Worm (Caenorhabditis elegans): Measurements from ENCODE around the gene dpf-6.

Gene dpf-6

DNA sequence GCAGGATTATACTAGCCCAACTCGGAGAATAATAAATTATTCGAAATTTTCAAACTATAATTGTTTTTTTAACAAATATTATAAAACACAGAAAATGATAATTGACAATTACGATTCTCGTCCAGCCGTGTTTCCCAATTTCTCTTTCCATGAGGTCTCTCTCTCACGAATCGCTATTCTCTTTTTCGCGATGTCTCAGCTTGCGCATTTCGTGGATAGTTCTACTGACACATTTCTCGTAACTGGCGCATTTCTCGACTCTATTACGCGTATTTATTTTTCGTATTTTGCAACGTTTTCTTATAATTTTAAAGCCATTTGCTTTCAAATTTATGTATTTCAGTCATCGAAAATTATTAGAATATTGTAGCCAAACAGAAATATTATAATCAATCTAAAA is 5.7 kb downstream of the dpf-6 start (continued):
- TF ChIP-seq nhr-41 (GFP tag; IDR thresholded peaks at IDR 0.05) (peak; percentile 84), nhr-237 (tag; optimal IDR thresholded peaks at IDR 0.05) (peak; percentile 63), jun-1 (tag; optimal IDR thresholded peaks at IDR 0.05) (peak; percentile 92), zfp-2 (tag; optimal IDR thresholded peaks at IDR 0.05) (peak; percentile 83), lin-1 (GFP tag; IDR thresholded peaks at IDR 0.05) (peak; percentile 76; the same call in 1 of the 2 replicates), lir-3 (tag; optimal IDR thresholded peaks at IDR 0.05) (peak; percentile 85), nhr-76 (tag; optimal IDR thresholded peaks at IDR 0.05) (peak; percentile 57), ceh-28 (tag; optimal IDR thresholded peaks at IDR 0.05) (peak; percentile 52), mxl-2 (GFP tag; conservative IDR thresholded peaks at IDR 0.05) (peak; percentile 89), nhr-6 (tag; optimal IDR thresholded peaks at IDR 0.05) (peak; percentile 92), nhr-28 (tag; optimal IDR thresholded peaks at IDR 0.05) (peak; percentile 98), dve-1 (tag; optimal IDR thresholded peaks at IDR 0.05; ENCODE audit: insufficient read depth) (peak; percentile 99), unc-62 (GFP tag; optimal IDR thresholded peaks at IDR 0.05 in 1 of 2) (peak in 1 of 2 experiments; percentile 100), unc-62 (tag; optimal IDR thresholded peaks at IDR 0.05) (peak; percentile 58), lin-39 (tag; optimal IDR thresholded peaks at IDR 0.05) (peak; percentile 83), zip-2 (tag; optimal IDR thresholded peaks at IDR 0.05) (peak; percentile 88), ceh-82 (tag; optimal IDR thresholded peaks at IDR 0.05) (peak; percentile 28), skn-1 (tag; optimal IDR thresholded peaks at IDR 0.05) (no peak), T26A8.4 (GFP tag; IDR thresholded peaks at IDR 0.05) (peak; percentile 83), lim-7 (GFP tag; IDR thresholded peaks at IDR 0.05) (peak; percentile 97), fkh-10 (GFP tag; optimal IDR thresholded peaks at IDR 0.05) (peak; percentile 99), nhr-111 (GFP tag; optimal IDR thresholded peaks at IDR 0.05) (no peak), hif-1 (tag; optimal IDR thresholded peaks at IDR 0.05) (peak; percentile 65 to 98), php-3 (GFP tag; IDR thresholded peaks at IDR 0.05) (peak; percentile 66), F26F4.8 (GFP tag; conservative IDR thresholded peaks at IDR 0.05) (peak; percentile 64; the same call in 1 of the 2 replicates), snpc-1.2 (GFP tag; IDR thresholded peaks at IDR 0.05) (peak; percentile 88), gei-8 (GFP tag; optimal IDR thresholded peaks at IDR 0.05) (peak; percentile 75), nhr-25 (tag; optimal IDR thresholded peaks at IDR 0.05; ENCODE audit: borderline replicate concordance, insufficient read depth) (peak; percentile 96), ZK337.2 (GFP tag; IDR thresholded peaks at IDR 0.05) (peak; percentile 98), Y75B8A.6 (GFP tag; IDR thresholded peaks at IDR 0.05) (peak; percentile 98), mxl-3 (GFP tag; optimal IDR thresholded peaks at IDR 0.05) (peak; percentile 98), mep-1 (tag; optimal IDR thresholded peaks at IDR 0.05) (peak; percentile 99), daf-8 (GFP tag; IDR thresholded peaks at IDR 0.05) (0 out of 2 replicates have a peak, but pooled peaks have one; percentile 85), lin-13 (GFP tag; optimal IDR thresholded peaks at IDR 0.05) (peak; percentile 99), dmd-9 (GFP tag; IDR thresholded peaks at IDR 0.05) (peak; percentile 99), duxl-1 (tag; optimal IDR thresholded peaks at IDR 0.05; ENCODE audit: poor library complexity) (peak; percentile 95), daf-19 (GFP tag; conservative IDR thresholded peaks at IDR 0.05) (peak; percentile 88), lin-29 (GFP tag; IDR thresholded peaks at IDR 0.05) (peak; percentile 80; the same call in 1 of the 2 replicates), fos-1 (tag; optimal IDR thresholded peaks at IDR 0.05) (no peak), mdt-29 (GFP tag; IDR thresholded peaks at IDR 0.05) (no peak; the same call in 1 of the 2 replicates), D1046.2 (GFP tag; IDR thresholded peaks at IDR 0.05) (peak; percentile 97), lin-15B (tag; optimal IDR thresholded peaks at IDR 0.05) (peak; percentile 91), madf-5 (GFP tag; IDR thresholded peaks at IDR 0.05) (peak; percentile 96 to 98), tra-1 (GFP tag; IDR thresholded peaks at IDR 0.05) (peak; percentile 99), ama-1 (optimal IDR thresholded peaks at IDR 0.05) (peak; percentile 85), unc-39 (tag; optimal IDR thresholded peaks at IDR 0.05) (no peak), set-16 (GFP tag; IDR thresholded peaks at IDR 0.05) (no peak), hlh-30 (tag; optimal IDR thresholded peaks at IDR 0.05; ENCODE audit: insufficient read depth) (peak; percentile 93), dmd-6 (GFP tag; IDR thresholded peaks at IDR 0.05) (peak; percentile 97), hlh-11 (tag; optimal IDR thresholded peaks at IDR 0.05) (peak; percentile 97), daf-12 (tag; optimal IDR thresholded peaks at IDR 0.05) (no peak)
